Worm (Caenorhabditis elegans) whole organism, L4 larva: ENCODE results near the gene ZK596.3.
A peak's percentile ranks its signal among the peaks of the same experiment; 100 is the strongest.

Source experiments
- F26F4.8 ChIP-seq: fragments of 200-800 bp; sonication (Bioruptor generic); conservative IDR thresholded peaks from 2 replicates; pipeline ENCODE4 v1.3.6; 2022; ENCODE audit warnings: missing genetic modification characterization, missing compliant biosample characterization
- F49E8.2 ChIP-seq: sonication (generic microtip); optimal IDR thresholded peaks from 2 replicates; lab custom pipeline; 2016; ENCODE audit warnings: missing compliant biosample characterization, mild to moderate bottlenecking, missing genetic modification characterization, borderline replicate concordance
- T20F7.1 ChIP-seq: fragments of 200-800 bp; sonication (Bioruptor generic); optimal IDR thresholded peaks from 2 replicates; lab custom pipeline; 2018; ENCODE audit warnings: mild to moderate bottlenecking, missing genetic modification characterization, missing compliant biosample characterization
- Y105C5A.15 ChIP-seq: fragments of 200-800 bp; sonication (Bioruptor generic); IDR thresholded peaks from 2 replicates; pipeline ENCODE4 v1.3.6; 2022; ENCODE audit warnings: missing genetic modification characterization, missing compliant biosample characterization
- aha-1 ChIP-seq: fragments of 150-350 bp; peaks from one replicate; lab custom pipeline; 2014; ENCODE audit warnings: missing biosample characterization, missing genetic modification characterization
- arid-1 ChIP-seq: fragments of 200-800 bp; sonication (Bioruptor generic); conservative IDR thresholded peaks from 2 replicates; pipeline ENCODE4 v1.3.6; 2022; ENCODE audit warnings: missing genetic modification reagents, missing genetic modification characterization, missing compliant biosample characterization
- ceh-28 ChIP-seq: fragments of 150-350 bp; optimal IDR thresholded peaks from 2 replicates; lab custom pipeline; 2014; ENCODE audit warnings: missing biosample characterization, missing genetic modification reagents, missing genetic modification characterization
- cey-2 ChIP-seq: sonication (generic microtip); optimal IDR thresholded peaks from 3 replicates; lab custom pipeline; 2017; ENCODE audit warnings: missing genetic modification characterization, mild to moderate bottlenecking, missing compliant biosample characterization, antibody characterized with exemption, borderline replicate concordance; ENCODE audit not compliant: insufficient read depth
- daf-12 ChIP-seq: fragments of 150-350 bp; optimal IDR thresholded peaks from 2 replicates; lab custom pipeline; 2014; ENCODE audit warnings: missing biosample characterization, missing genetic modification reagents, missing genetic modification characterization
- dmd-6 ChIP-seq: fragments of 200-800 bp; sonication (Bioruptor generic); IDR thresholded peaks from 2 replicates; pipeline ENCODE4 v1.3.6; 2022; ENCODE audit warnings: missing genetic modification reagents, missing genetic modification characterization, missing compliant biosample characterization
- dmd-9 ChIP-seq: fragments of 200-800 bp; sonication (Bioruptor generic); IDR thresholded peaks from 2 replicates; pipeline ENCODE4 v1.3.6; 2022; ENCODE audit warnings: missing genetic modification reagents, missing genetic modification characterization, missing compliant biosample characterization
- dve-1 ChIP-seq: sonication (generic microtip); optimal IDR thresholded peaks from 2 replicates; lab custom pipeline; 2017; ENCODE audit warnings: antibody characterized with exemption, mild to moderate bottlenecking, missing genetic modification characterization, missing compliant biosample characterization; ENCODE audit not compliant: insufficient read depth
- egl-43 ChIP-seq: fragments of 200-800 bp; sonication (Bioruptor generic); IDR thresholded peaks from 2 replicates; pipeline ENCODE4 v1.3.6; 2022; ENCODE audit warnings: missing genetic modification reagents, missing genetic modification characterization, missing compliant biosample characterization
- fos-1 ChIP-seq: fragments of 150-350 bp; optimal IDR thresholded peaks from 2 replicates; lab custom pipeline; 2014; ENCODE audit warnings: missing biosample characterization, missing genetic modification characterization
- hlh-11 ChIP-seq: fragments of 200-800 bp; sonication (Bioruptor generic); optimal IDR thresholded peaks from 2 replicates; lab custom pipeline; 2018; ENCODE audit warnings: mild to moderate bottlenecking, missing genetic modification characterization, missing compliant biosample characterization
- hlh-30 ChIP-seq: sonication (generic microtip); optimal IDR thresholded peaks from 2 replicates; lab custom pipeline; 2017; ENCODE audit warnings: antibody characterized with exemption, mild to moderate bottlenecking, missing genetic modification characterization, missing compliant biosample characterization; ENCODE audit not compliant: insufficient read depth
- hmg-1.1 ChIP-seq: fragments of 200-800 bp; sonication (Bioruptor generic); IDR thresholded peaks from 2 replicates; pipeline ENCODE4 v1.3.6; 2022; ENCODE audit warnings: missing genetic modification reagents, missing genetic modification characterization, missing compliant biosample characterization
- lim-7 ChIP-seq: fragments of 200-800 bp; sonication (Bioruptor generic); IDR thresholded peaks from 2 replicates; pipeline ENCODE4 v1.3.6; 2022; ENCODE audit warnings: missing genetic modification characterization, missing compliant biosample characterization
- lin-1 ChIP-seq: fragments of 200-800 bp; sonication (Bioruptor generic); IDR thresholded peaks from 2 replicates; pipeline ENCODE4 v1.3.6; 2022; ENCODE audit warnings: missing genetic modification reagents, missing genetic modification characterization, missing compliant biosample characterization
- lin-15B ChIP-seq: fragments of 150-350 bp; sonication (generic microtip); optimal IDR thresholded peaks from 3 replicates; lab custom pipeline; 2014; ENCODE audit warnings: missing biosample characterization, missing genetic modification characterization
- lin-39 ChIP-seq: fragments of 150-350 bp; optimal IDR thresholded peaks from 2 replicates; lab custom pipeline; 2014; ENCODE audit warnings: missing biosample characterization, missing genetic modification reagents, missing genetic modification characterization
- madf-9 ChIP-seq: fragments of 200-800 bp; sonication (Bioruptor generic); conservative IDR thresholded peaks from 2 replicates; pipeline ENCODE4 v1.3.6; 2022; ENCODE audit warnings: missing genetic modification reagents, missing genetic modification characterization, missing compliant biosample characterization
- mdl-1 ChIP-seq, 2 experiments: fragments of 150-350 bp in 1 of 2; sonication (generic microtip) in 1 of 2; optimal IDR thresholded peaks; 2 replicates each; lab custom pipeline; 2014 to 2017; ENCODE audit warnings: missing biosample characterization in 2 of 2, missing genetic modification characterization in 2 of 2
- mes-2 ChIP-seq: sonication (generic microtip); optimal IDR thresholded peaks from 2 replicates; lab custom pipeline; 2016; ENCODE audit warnings: missing genotype, mild to moderate bottlenecking, missing genetic modification characterization, missing compliant biosample characterization; ENCODE audit not compliant: poor library complexity, severe bottlenecking
- mxl-3 ChIP-seq: fragments of 200-800 bp; sonication (Bioruptor generic); optimal IDR thresholded peaks from 2 replicates; lab custom pipeline; 2018; ENCODE audit warnings: mild to moderate bottlenecking, missing genetic modification characterization, missing compliant biosample characterization
- nhr-10 ChIP-seq: fragments of 150-350 bp; optimal IDR thresholded peaks from 2 replicates; lab custom pipeline; 2014; ENCODE audit warnings: missing biosample characterization, missing genetic modification characterization
- nhr-102 ChIP-seq: sonication (generic microtip); optimal IDR thresholded peaks from 2 replicates; lab custom pipeline; 2016; ENCODE audit warnings: mild to moderate bottlenecking, missing genetic modification characterization, moderate library complexity, missing compliant biosample characterization
- nhr-41 ChIP-seq: fragments of 200-800 bp; sonication (Bioruptor generic); IDR thresholded peaks from 2 replicates; pipeline ENCODE4 v1.3.6; 2022; ENCODE audit warnings: missing genetic modification reagents, missing genetic modification characterization, missing compliant biosample characterization
- nhr-42 ChIP-seq: fragments of 200-800 bp; sonication (Bioruptor generic); IDR thresholded peaks from 2 replicates; pipeline ENCODE4 v1.3.6; 2022; ENCODE audit warnings: missing genetic modification characterization, missing compliant biosample characterization
- nhr-6 ChIP-seq: fragments of 150-350 bp; optimal IDR thresholded peaks from 2 replicates; lab custom pipeline; 2014; ENCODE audit warnings: missing biosample characterization, missing genetic modification characterization
- spr-3 ChIP-seq: fragments of 200-800 bp; sonication (Bioruptor generic); optimal IDR thresholded peaks from 2 replicates; lab custom pipeline; 2018; ENCODE audit warnings: mild to moderate bottlenecking, missing genetic modification characterization, missing compliant biosample characterization
- unc-62 ChIP-seq, 3 experiments: fragments of 150-350 bp in 1 of 3; sonication (generic microtip); optimal IDR thresholded peaks in 2 of 3; peaks in 1 of 3; 1 replicate in 1 of 3; 2 replicates in 2 of 3; lab custom pipeline; 2014 to 2017; ENCODE audit warnings: missing biosample characterization in 3 of 3, missing genetic modification characterization in 3 of 3, missing genetic modification reagents in 3 of 3, missing genotype in 1 of 3
- vab-7 ChIP-seq: fragments of 200-800 bp; sonication (Bioruptor generic); IDR thresholded peaks from 2 replicates; pipeline ENCODE4 v1.3.6; 2022; ENCODE audit warnings: missing genetic modification reagents, missing genetic modification characterization, missing compliant biosample characterization
- zag-1 ChIP-seq: fragments of 150-350 bp; optimal IDR thresholded peaks from 2 replicates; lab custom pipeline; 2014; ENCODE audit warnings: missing biosample characterization, missing genetic modification characterization
- zip-11 ChIP-seq: fragments of 200-800 bp; sonication (Bioruptor generic); IDR thresholded peaks from 2 replicates; pipeline ENCODE4 v1.3.6; 2022; ENCODE audit warnings: missing genetic modification characterization, missing compliant biosample characterization

ZK596.3 gene

ce11 chrIV:10898160-10898559 is 6.0 kb downstream of the ZK596.3 start:
- TF ChIP-seq unc-62 (GFP tag; optimal IDR thresholded peaks at IDR 0.05 in 1 of 2; lab: Kevin White, UChicago) (peak in 1 of 2 experiments; percentile 92), unc-62 (tag; optimal IDR thresholded peaks at IDR 0.05; lab: Kevin White, UChicago) (no peak), aha-1 (tag; lab: Kevin White, UChicago) (peak; percentile 48), nhr-10 (tag; lab: Kevin White, UChicago) (no peak), spr-3 (GFP tag; lab: Kevin White, UChicago) (no peak)

- TF ChIP-seq lin-15B (no peak), nhr-42 (GFP tag; lab: Robert Waterston, UW) (no peak), lin-1 (GFP tag; lab: Robert Waterston, UW) (no peak), mes-2 (tag; lab: Kevin White, UChicago) (no peak), mxl-3 (GFP tag; lab: Kevin White, UChicago) (no peak), zag-1 (tag; lab: Kevin White, UChicago) (no peak), daf-12 (tag; lab: Kevin White, UChicago) (no peak), dmd-6 (GFP tag; lab: Robert Waterston, UW) (no peak), lin-39 (tag; lab: Kevin White, UChicago) (no peak)
Measured at ce11 chrIV:10896512-10896911, 7.7 kb downstream of the ZK596.3 start, which contains the start of gene srlf-13. TSS of gene srlf-13 (minus strand) at chrIV:10896612.

ce11 chrIV:10894255-10894654 is 9.9 kb downstream of the ZK596.3 start, which contains the start of gene srlf-14:
TSS of gene srlf-14 (minus strand) at chrIV:10894355.
- TF ChIP-seq arid-1 (no peak), aha-1 (tag; lab: Kevin White, UChicago) (peak; percentile 65), nhr-6 (tag; lab: Kevin White, UChicago) (no peak)

ce11 chrIV:10891993-10892392 is 12.2 kb downstream of the ZK596.3 start, which contains the start of gene srlf-12:
TSS of gene srlf-12 (minus strand) at chrIV:10892093.
- TF ChIP-seq dve-1 (no peak), dmd-9 (no peak), nhr-41 (GFP tag; lab: Robert Waterston, UW) (no peak), nhr-42 (GFP tag; lab: Robert Waterston, UW) (no peak), fos-1 (tag; lab: Kevin White, UChicago) (no peak), arid-1 (no peak)

- no peak for TF ChIP-seq ceh-28 (tag; lab: Kevin White, UChicago)
- no peak for TF ChIP-seq hlh-11 (tag; lab: Kevin White, UChicago)
- TF ChIP-seq Y105C5A.15 = no peak
- no peak for TF ChIP-seq vab-7
- no peak for TF ChIP-seq zip-11
- TF ChIP-seq F49E8.2 (tag; lab: Kevin White, UChicago) = no peak
- no peak for TF ChIP-seq dve-1
- no peak for TF ChIP-seq hmg-1.1 (GFP tag; lab: Robert Waterston, UW)
- TF ChIP-seq madf-9 (GFP tag; lab: Robert Waterston, UW) = no peak
- TF ChIP-seq mdl-1 (tag; optimal IDR thresholded peaks at IDR 0.05; lab: Kevin White, UChicago) = no peak
- TF ChIP-seq nhr-6 (tag; lab: Kevin White, UChicago) = no peak
- TF ChIP-seq hlh-30 (tag; lab: Kevin White, UChicago) = no peak
- no peak for TF ChIP-seq lim-7 (GFP tag; lab: Robert Waterston, UW)
- TF ChIP-seq cey-2 (tag; lab: Kevin White, UChicago) = no peak
- no peak for TF ChIP-seq T20F7.1 (GFP tag; lab: Kevin White, UChicago)
- TF ChIP-seq nhr-102 (tag; lab: Kevin White, UChicago) = no peak
- TF ChIP-seq fos-1 (tag; lab: Kevin White, UChicago) = no peak
- TF ChIP-seq egl-43 = no peak
- TF ChIP-seq F26F4.8 = no peak
Measured at ce11 chrIV:10889820-10890462, 14.2 kb downstream of the ZK596.3 start, which contains the start of gene F13E9.15. TSS of gene F13E9.15 (minus strand) at chrIV:10889870.
